Fruit fly (Drosophila melanogaster) whole organism, embryonic: ENCODE data around the gene Sec13.

Experiments used
- Aef1 ChIP-seq: fragments of 200-800 bp; sonication (Bioruptor generic); IDR thresholded peaks from 3 replicates; pipeline ENCODE4 v1.3.6; 2022; ENCODE audit warnings: missing biosample characterization, missing genetic modification characterization
- Blimp-1 ChIP-seq: fragments of 200-800 bp; sonication (Bioruptor generic); optimal IDR thresholded peaks from 3 replicates; lab custom pipeline; 2018; ENCODE audit warnings: missing biosample characterization, missing genetic modification characterization, mild to moderate bottlenecking, moderate library complexity, missing genetic modification reagents
- BtbVII ChIP-seq: fragments of 200-800 bp; sonication (Bioruptor generic); optimal IDR thresholded peaks from 3 replicates; lab custom pipeline; 2017; ENCODE audit warnings: missing biosample characterization, mild to moderate bottlenecking, missing genetic modification characterization
- CG10366 ChIP-seq: fragments of 200-800 bp; sonication (Bioruptor generic); IDR thresholded peaks from 2 replicates; pipeline ENCODE4 v1.3.6; 2022; ENCODE audit warnings: missing biosample characterization, missing genetic modification characterization
- CG10543 ChIP-seq: fragments of 200-800 bp; sonication (Bioruptor generic); optimal IDR thresholded peaks from 3 replicates; lab custom pipeline; 2017; ENCODE audit warnings: missing biosample characterization, mild to moderate bottlenecking, missing genetic modification characterization, moderate library complexity
- CG12104 ChIP-seq: fragments of 200-800 bp; sonication (Bioruptor generic); optimal IDR thresholded peaks from 3 replicates; lab custom pipeline; 2016; ENCODE audit warnings: missing biosample characterization, missing genetic modification characterization
- CG12219 ChIP-seq: fragments of 200-800 bp; sonication (Bioruptor generic); optimal IDR thresholded peaks from 3 replicates; lab custom pipeline; 2018; ENCODE audit warnings: missing biosample characterization, mild to moderate bottlenecking, missing genetic modification characterization
- CG1602 ChIP-seq: fragments of 200-800 bp; sonication (Bioruptor generic); optimal IDR thresholded peaks from 3 replicates; lab custom pipeline; 2016; ENCODE audit warnings: missing biosample characterization, missing genetic modification characterization
- CG1603 ChIP-seq: fragments of 200-800 bp; sonication (Bioruptor generic); optimal IDR thresholded peaks from 2 replicates; lab custom pipeline; 2019; ENCODE audit warnings: missing biosample characterization, mild to moderate bottlenecking, missing genetic modification characterization, moderate library complexity
- CG17385 ChIP-seq: fragments of 200-800 bp; sonication (Bioruptor generic); optimal IDR thresholded peaks from 3 replicates; lab custom pipeline; 2018; ENCODE audit warnings: missing biosample characterization, mild to moderate bottlenecking, missing genetic modification characterization
- CG17568 ChIP-seq: fragments of 200-800 bp; sonication (Bioruptor generic); optimal IDR thresholded peaks from 2 replicates; lab custom pipeline; 2018; ENCODE audit warnings: missing biosample characterization, mild to moderate bottlenecking, missing genetic modification characterization, moderate library complexity
- CG17612 ChIP-seq: fragments of 200-800 bp; sonication (Bioruptor generic); IDR thresholded peaks from 2 replicates; pipeline ENCODE4 v1.3.6; 2022; ENCODE audit warnings: missing biosample characterization, missing genetic modification characterization
- CG2875 ChIP-seq: fragments of 200-800 bp; sonication (Bioruptor generic); optimal IDR thresholded peaks from 2 replicates; lab custom pipeline; 2017; ENCODE audit warnings: missing biosample characterization, mild to moderate bottlenecking, missing genetic modification characterization, missing genetic modification reagents
- CG30431 ChIP-seq: fragments of 200-800 bp; sonication (Bioruptor generic); optimal IDR thresholded peaks from 2 replicates; lab custom pipeline; 2017; ENCODE audit warnings: missing biosample characterization, missing genetic modification characterization
- CG31388 ChIP-seq: fragments of 200-800 bp; sonication (Bioruptor generic); optimal IDR thresholded peaks from 2 replicates; lab custom pipeline; 2016; ENCODE audit warnings: missing biosample characterization, missing genetic modification characterization
- CG43689 ChIP-seq: fragments of 200-800 bp; sonication (Bioruptor generic); IDR thresholded peaks from 2 replicates; pipeline ENCODE4 v1.3.6; 2022; ENCODE audit warnings: missing biosample characterization, missing genetic modification characterization
- CG4617 ChIP-seq: fragments of 200-800 bp; sonication (Bioruptor generic); optimal IDR thresholded peaks from 3 replicates; lab custom pipeline; 2016; ENCODE audit warnings: missing biosample characterization, missing genetic modification characterization, borderline replicate concordance
- CG4820 ChIP-seq: fragments of 200-800 bp; sonication (Bioruptor generic); optimal IDR thresholded peaks from 3 replicates; lab custom pipeline; 2016; ENCODE audit warnings: missing biosample characterization, missing genetic modification characterization
- CG4854 ChIP-seq: fragments of 200-800 bp; sonication (Bioruptor generic); optimal IDR thresholded peaks from 2 replicates; lab custom pipeline; 2016; ENCODE audit warnings: missing biosample characterization, missing genetic modification characterization, inconsistent platforms
- CG6175 ChIP-seq: fragments of 200-800 bp; sonication (Bioruptor generic); IDR thresholded peaks from 3 replicates; pipeline ENCODE4 v1.3.6; 2022; ENCODE audit warnings: missing biosample characterization, missing genetic modification characterization
- CG6791 ChIP-seq: fragments of 200-800 bp; sonication (Bioruptor generic); IDR thresholded peaks from 3 replicates; pipeline ENCODE4 v1.3.6; 2022; ENCODE audit warnings: missing biosample characterization, missing genetic modification characterization; ENCODE audit not compliant: partially characterized antibody
- CG6813 ChIP-seq: fragments of 200-800 bp; sonication (Bioruptor generic); optimal IDR thresholded peaks from 2 replicates; lab custom pipeline; 2017; ENCODE audit warnings: missing biosample characterization, missing genetic modification characterization, mild to moderate bottlenecking, moderate library complexity, missing genetic modification reagents
- CG6854 ChIP-seq: fragments of 200-800 bp; sonication (Bioruptor generic); optimal IDR thresholded peaks from 3 replicates; lab custom pipeline; 2017; ENCODE audit warnings: missing biosample characterization, mild to moderate bottlenecking, missing genetic modification characterization
- CG7839 ChIP-seq: fragments of 200-800 bp; sonication (Bioruptor generic); optimal IDR thresholded peaks from 3 replicates; lab custom pipeline; 2018; ENCODE audit warnings: missing biosample characterization, mild to moderate bottlenecking, missing genetic modification characterization, moderate library complexity
- CG7928 ChIP-seq: fragments of 200-800 bp; sonication (Bioruptor generic); optimal IDR thresholded peaks from 2 replicates; lab custom pipeline; 2017; ENCODE audit warnings: missing biosample characterization, mild to moderate bottlenecking, missing genetic modification characterization
- Dref ChIP-seq: fragments of 200-800 bp; sonication (Bioruptor generic); IDR thresholded peaks from 2 replicates; pipeline ENCODE4 v1.3.6; 2022; ENCODE audit warnings: missing biosample characterization, missing genetic modification characterization
- Gsc ChIP-seq: fragments of 200-800 bp; sonication (Bioruptor generic); IDR thresholded peaks from 2 replicates; pipeline ENCODE4 v1.3.6; 2022; ENCODE audit warnings: missing biosample characterization, missing genetic modification characterization
- HHEX ChIP-seq: fragments of 200-800 bp; sonication (Bioruptor generic); optimal IDR thresholded peaks from 3 replicates; lab custom pipeline; 2017; ENCODE audit warnings: missing biosample characterization, mild to moderate bottlenecking, missing genetic modification characterization, missing genetic modification reagents
- Hr51 ChIP-seq, 2 experiments: fragments of 200-800 bp; sonication (Bioruptor generic); optimal IDR thresholded peaks; 2 replicates in 1 of 2; 3 replicates in 1 of 2; lab custom pipeline; 2016 to 2018; ENCODE audit warnings: missing biosample characterization in 2 of 2, missing genetic modification characterization in 2 of 2, mild to moderate bottlenecking in 1 of 2, moderate library complexity in 1 of 2
- Hr78 ChIP-seq, 2 experiments: fragments of 200-800 bp in 1 of 2; fragments of >200 bp in 1 of 2; sonication (Bioruptor generic) in 1 of 2; optimal IDR thresholded peaks; 2 replicates each; lab custom pipeline; 2017 to 2019; ENCODE audit warnings: missing biosample characterization in 2 of 2, missing genetic modification characterization in 2 of 2, mild to moderate bottlenecking in 1 of 2, moderate library complexity in 1 of 2
- Optix ChIP-seq: fragments of 200-800 bp; sonication (Bioruptor generic); IDR thresholded peaks from 3 replicates; pipeline ENCODE4 v1.3.6; 2022; ENCODE audit warnings: missing biosample characterization, missing genetic modification characterization
- btn ChIP-seq: fragments of 200-800 bp; sonication (Bioruptor generic); optimal IDR thresholded peaks from 2 replicates; lab custom pipeline; 2016; ENCODE audit warnings: missing biosample characterization, missing genetic modification characterization
- cg ChIP-seq: fragments of 200-800 bp; sonication (Bioruptor generic); optimal IDR thresholded peaks from 3 replicates; lab custom pipeline; 2019; ENCODE audit warnings: missing biosample characterization, mild to moderate bottlenecking, missing genetic modification characterization, moderate library complexity
- crc ChIP-seq: fragments of 200-800 bp; sonication (Bioruptor generic); optimal IDR thresholded peaks from 2 replicates; lab custom pipeline; 2016; ENCODE audit warnings: missing biosample characterization, missing genetic modification characterization
- crol ChIP-seq: fragments of 200-800 bp; sonication (Bioruptor generic); IDR thresholded peaks from 2 replicates; pipeline ENCODE4 v1.3.6; 2022; ENCODE audit warnings: missing biosample characterization, missing genetic modification characterization
- cwo ChIP-seq: fragments of 200-800 bp; sonication (Bioruptor generic); optimal IDR thresholded peaks from 3 replicates; lab custom pipeline; 2017; ENCODE audit warnings: missing biosample characterization, missing genetic modification characterization, mild to moderate bottlenecking, moderate library complexity, missing genetic modification reagents
- ems ChIP-seq: fragments of 200-800 bp; sonication (Bioruptor generic); optimal IDR thresholded peaks from 3 replicates; lab custom pipeline; 2016; ENCODE audit warnings: missing biosample characterization, missing genetic modification characterization
- exex ChIP-seq: fragments of 200-800 bp; sonication (Bioruptor generic); optimal IDR thresholded peaks from 4 replicates; lab custom pipeline; 2018; ENCODE audit warnings: missing biosample characterization, mild to moderate bottlenecking, missing genetic modification characterization, moderate library complexity
- ftz-f1 ChIP-seq: fragments of 200-800 bp; sonication (Bioruptor generic); optimal IDR thresholded peaks from 2 replicates; lab custom pipeline; 2016; ENCODE audit warnings: missing biosample characterization, missing genetic modification characterization
- fu2 ChIP-seq: fragments of 200-800 bp; sonication (Bioruptor generic); optimal IDR thresholded peaks from 2 replicates; lab custom pipeline; 2016; ENCODE audit warnings: missing biosample characterization, missing genetic modification characterization
- gce ChIP-seq: fragments of 200-800 bp; sonication (Bioruptor generic); IDR thresholded peaks from 3 replicates; pipeline ENCODE4 v1.3.6; 2022; ENCODE audit warnings: missing biosample characterization, missing genetic modification characterization
- hb ChIP-seq: fragments of 200-800 bp; sonication (Bioruptor generic); IDR thresholded peaks from 3 replicates; pipeline ENCODE4 v1.3.6; 2022; ENCODE audit warnings: missing biosample characterization, missing genetic modification characterization; ENCODE audit not compliant: partially characterized antibody
- ranshi ChIP-seq: fragments of 200-800 bp; sonication (Bioruptor generic); IDR thresholded peaks from 2 replicates; pipeline ENCODE4 v1.3.6; 2022; ENCODE audit warnings: missing biosample characterization, missing genetic modification characterization
- salm ChIP-seq: fragments of 200-800 bp; sonication (Bioruptor generic); optimal IDR thresholded peaks from 2 replicates; lab custom pipeline; 2018; ENCODE audit warnings: missing biosample characterization, mild to moderate bottlenecking, missing genetic modification characterization
- sens ChIP-seq: fragments of 200-800 bp; sonication (Bioruptor generic); peaks from one replicate; lab custom pipeline; 2016; ENCODE audit warnings: missing biosample characterization, missing genetic modification characterization
- sens-2 ChIP-seq: fragments of 200-800 bp; sonication (Bioruptor generic); IDR thresholded peaks from 2 replicates; pipeline ENCODE4 v1.3.6; 2022; ENCODE audit warnings: missing biosample characterization, missing genetic modification characterization
- so ChIP-seq: fragments of 200-800 bp; sonication (Bioruptor generic); IDR thresholded peaks from 3 replicates; pipeline ENCODE4 v1.3.6; 2022; ENCODE audit warnings: missing biosample characterization, missing genetic modification characterization
- sob ChIP-seq: fragments of 200-800 bp; sonication (Bioruptor generic); IDR thresholded peaks from 2 replicates; pipeline ENCODE4 v1.3.6; 2022; ENCODE audit warnings: missing biosample characterization, missing genetic modification characterization
- tgo ChIP-seq: fragments of 200-800 bp; sonication (Bioruptor generic); IDR thresholded peaks from 3 replicates; pipeline ENCODE4 v1.3.6; 2022; ENCODE audit warnings: missing biosample characterization, missing genetic modification characterization
- tna ChIP-seq: fragments of 200-800 bp; sonication (Bioruptor generic); IDR thresholded peaks from 2 replicates; pipeline ENCODE4 v1.3.6; 2022; ENCODE audit warnings: missing biosample characterization, missing genetic modification characterization; ENCODE audit not compliant: partially characterized antibody

Gene Sec13

dm6 chr3R:23335577-23335976, 20.5 kb upstream of the Sec13 start (continued):
- TF ChIP-seq CG1602 (GFP tag; lab: Kevin White, UChicago) (peak; percentile 40), CG2875 (GFP tag; lab: Kevin White, UChicago) (peak; percentile 27), HHEX (peak; percentile 81), CG4617 (GFP tag; lab: Kevin White, UChicago) (no peak), ems (GFP tag; lab: Kevin White, UChicago) (no peak), CG12219 (GFP tag; lab: Kevin White, UChicago) (peak; percentile 47), fu2 (GFP tag; lab: Kevin White, UChicago) (peak; percentile 1), sens-2 (GFP tag; lab: Robert Waterston, UW) (no peak), sens (GFP tag; lab: Kevin White, UChicago) (no peak), Dref (GFP tag; lab: Robert Waterston, UW) (no peak), ftz-f1 (GFP tag; lab: Kevin White, UChicago) (no peak), CG10543 (GFP tag; lab: Kevin White, UChicago) (peak; percentile 93), CG10366 (GFP tag; lab: Robert Waterston, UW) (peak; percentile 40; the same call in 1 of the 2 replicates), Hr78 (GFP tag; optimal IDR thresholded peaks at IDR 0.05; lab: Kevin White, UChicago) (peak in 1 of 2 experiments; percentile 10), crol (GFP tag; lab: Robert Waterston, UW) (no peak), BtbVII (peak; percentile 94), CG17385 (peak; percentile 72), CG6813 (GFP tag; lab: Kevin White, UChicago) (peak; percentile 82), CG17612 (GFP tag; lab: Robert Waterston, UW) (no peak), CG30431 (GFP tag; lab: Kevin White, UChicago) (peak; percentile 51), CG6791 (GFP tag; lab: Robert Waterston, UW) (no peak), exex (tag; lab: Kevin White, UChicago) (peak; percentile 62), btn (GFP tag; lab: Kevin White, UChicago) (no peak), Gsc (GFP tag; lab: Robert Waterston, UW) (no peak), CG12104 (GFP tag; lab: Kevin White, UChicago) (peak; percentile 58), CG17568 (peak; percentile 18), CG7839 (tag; lab: Kevin White, UChicago) (peak; percentile 83), sob (peak; percentile 60; the same call in 1 of the 2 replicates), CG43689 (GFP tag; lab: Robert Waterston, UW) (no peak), gce (GFP tag; lab: Robert Waterston, UW) (no peak), CG7928 (GFP tag; lab: Kevin White, UChicago) (peak; percentile 66), hb (GFP tag; lab: Robert Waterston, UW) (no peak), crc (GFP tag; lab: Kevin White, UChicago) (no peak), Optix (0 out of 3 replicates have a peak, but pooled peaks have one; percentile 37), CG31388 (GFP tag; lab: Kevin White, UChicago) (peak; percentile 5), tgo (GFP tag; lab: Robert Waterston, UW) (peak; percentile 37; the same call in 1 of the 3 replicates), CG6175 (GFP tag; lab: Robert Waterston, UW) (no peak; the same call in 2 of the 3 replicates), salm (peak; percentile 56), CG4854 (GFP tag; lab: Kevin White, UChicago) (no peak), cg (GFP tag; lab: Kevin White, UChicago) (no peak), Blimp-1 (GFP tag; lab: Kevin White, UChicago) (peak; percentile 70), Hr51 (GFP tag; optimal IDR thresholded peaks at IDR 0.05; lab: Kevin White, UChicago) (peak in 1 of 2 experiments; percentile 82), so (GFP tag; lab: Robert Waterston, UW) (peak; percentile 74; the same call in 2 of the 3 replicates), CG6854 (peak; percentile 75), cwo (GFP tag; lab: Kevin White, UChicago) (peak; percentile 90), CG4820 (GFP tag; lab: Kevin White, UChicago) (peak; percentile 25), tna (GFP tag; lab: Robert Waterston, UW) (no peak), CG1603 (tag; lab: Kevin White, UChicago) (no peak), Aef1 (GFP tag; lab: Robert Waterston, UW) (peak; percentile 51; the same call in 2 of the 3 replicates), ranshi (GFP tag; lab: Robert Waterston, UW) (peak; percentile 53; the same call in 1 of the 2 replicates)
